Worm (Caenorhabditis elegans): ENCODE results near the gene K02F3.9.

K02F3.9 gene

ce11 chrIII:790591-790990 lies 50.6 kb downstream of the K02F3.9 start:
- TF ChIP-seq sptf-1 (tag; optimal IDR thresholded peaks at IDR 0.05) (no peak), snpc-4 (tag; optimal IDR thresholded peaks at IDR 0.05) (no peak), lin-32 (GFP tag; optimal IDR thresholded peaks at IDR 0.05) (no peak), ztf-11 (tag; optimal IDR thresholded peaks at IDR 0.05) (no peak), sem-2 (GFP tag; optimal IDR thresholded peaks at IDR 0.05) (no peak), ceh-83 (GFP tag; optimal IDR thresholded peaks at IDR 0.05) (no peak), unc-62 (GFP tag; optimal IDR thresholded peaks at IDR 0.05) (no peak), blmp-1 (tag; optimal IDR thresholded peaks at IDR 0.05) (no peak), bed-3 (GFP tag; optimal IDR thresholded peaks at IDR 0.05) (no peak), pha-4 (tag; optimal IDR thresholded peaks at IDR 0.05) (no peak), lsy-2 (tag; optimal IDR thresholded peaks at IDR 0.05) (no peak), ceh-39 (tag; optimal IDR thresholded peaks at IDR 0.05) (no peak), nhr-76 (tag; optimal IDR thresholded peaks at IDR 0.05) (no peak), nhr-237 (tag; optimal IDR thresholded peaks at IDR 0.05) (no peak), elt-3 (tag; optimal IDR thresholded peaks at IDR 0.05) (no peak)

Measured in whole organism, mixed stage, embryonic.